Fruit fly (Drosophila melanogaster): Measurements from ENCODE around the gene CG11964.
A peak's percentile ranks its signal among the peaks of the same experiment; 100 is the strongest.

CG11964 gene

DNA sequence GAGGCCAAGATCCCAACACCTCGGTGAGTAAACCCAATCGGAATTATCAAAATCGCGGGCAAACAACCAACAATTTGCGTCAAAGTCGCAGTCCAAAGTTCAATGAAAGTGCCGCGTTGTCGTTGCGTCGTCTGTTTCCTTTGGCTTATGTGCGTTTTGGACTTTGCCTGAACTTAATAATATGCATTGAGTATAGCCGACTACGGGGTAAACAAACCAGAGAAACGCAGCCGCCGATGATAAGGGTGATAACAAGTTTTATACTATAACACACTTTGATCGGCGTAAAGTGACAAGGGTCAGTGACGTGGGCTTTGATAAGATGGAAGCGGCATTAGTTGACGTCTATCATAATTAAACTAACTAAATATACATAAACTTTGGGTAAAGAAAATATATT is 5.1 kb downstream of the CG11964 start:
- TF ChIP-seq sage (GFP tag; optimal IDR thresholded peaks at IDR 0.05) (no peak), rgr (GFP tag; optimal IDR thresholded peaks at IDR 0.05) (no peak), Hnf4 (GFP tag; optimal IDR thresholded peaks at IDR 0.05) (peak; percentile 87), OdsH (GFP tag; optimal IDR thresholded peaks at IDR 0.05) (no peak), Hr78 (GFP tag; optimal IDR thresholded peaks at IDR 0.05) (no peak), Dif (GFP tag; optimal IDR thresholded peaks at IDR 0.05; ENCODE audit: partially characterized antibody) (no peak), Sp1 (GFP tag; optimal IDR thresholded peaks at IDR 0.05) (peak; percentile 2), GATAd (GFP tag; optimal IDR thresholded peaks at IDR 0.05) (no peak), Dfd (GFP tag; optimal IDR thresholded peaks at IDR 0.05) (no peak), jim (GFP tag; optimal IDR thresholded peaks at IDR 0.05) (no peak)

dm6 chr3R:8938494-8939404 is 6.1 kb downstream of the CG11964 start, which contains the start of gene ScsbetaA:
Gene ScsbetaA, plus strand, starts transcription at chr3R:8938724.
- no peak for TF ChIP-seq psq (GFP tag; optimal IDR thresholded peaks at IDR 0.05)
- no peak for TF ChIP-seq woc (GFP tag; optimal IDR thresholded peaks at IDR 0.05)
- TF ChIP-seq Jra (GFP tag; optimal IDR thresholded peaks at IDR 0.05): no peak
- TF ChIP-seq Sp1 (GFP tag; optimal IDR thresholded peaks at IDR 0.05): no peak
- no peak for TF ChIP-seq fru (GFP tag; optimal IDR thresholded peaks at IDR 0.05)
- TF ChIP-seq Hnf4 (GFP tag; optimal IDR thresholded peaks at IDR 0.05): peak; percentile 7
- TF ChIP-seq CG32264 (GFP tag; optimal IDR thresholded peaks at IDR 0.05): no peak
- no peak for TF ChIP-seq N (GFP tag; optimal IDR thresholded peaks at IDR 0.05)
- TF ChIP-seq CrebA (GFP tag; optimal IDR thresholded peaks at IDR 0.05; ENCODE audit: borderline replicate concordance): no peak
- TF ChIP-seq tai (GFP tag; optimal IDR thresholded peaks at IDR 0.05): peak; percentile 32
- no peak for TF ChIP-seq foxo (GFP tag; optimal IDR thresholded peaks at IDR 0.05)
- no peak for TF ChIP-seq dmrt93B (GFP tag; optimal IDR thresholded peaks at IDR 0.05)
- TF ChIP-seq Hr83 (GFP tag; optimal IDR thresholded peaks at IDR 0.05; ENCODE audit: poor library complexity, severe bottlenecking): no peak
- TF ChIP-seq dsf (GFP tag; optimal IDR thresholded peaks at IDR 0.05; ENCODE audit: borderline replicate concordance): no peak
- no peak for TF ChIP-seq Dif (GFP tag; optimal IDR thresholded peaks at IDR 0.05; ENCODE audit: partially characterized antibody)
- TF ChIP-seq lola (GFP tag; optimal IDR thresholded peaks at IDR 0.05): no peak
- TF ChIP-seq usp (GFP tag; optimal IDR thresholded peaks at IDR 0.05): no peak
- peak; percentile 13 for TF ChIP-seq h (GFP tag; optimal IDR thresholded peaks at IDR 0.05)
- TF ChIP-seq dl (GFP tag; optimal IDR thresholded peaks at IDR 0.05; ENCODE audit: insufficient read depth in 1 of 2, partially characterized antibody in 2 of 2): no peak
- TF ChIP-seq Mio (GFP tag; optimal IDR thresholded peaks at IDR 0.05): no peak
- TF ChIP-seq Rel (GFP tag; optimal IDR thresholded peaks at IDR 0.05): no peak
- TF ChIP-seq Rel (tag; optimal IDR thresholded peaks at IDR 0.05): peak; percentile 60
- TF ChIP-seq GATAd (GFP tag; optimal IDR thresholded peaks at IDR 0.05): no peak
- TF ChIP-seq jim (GFP tag; optimal IDR thresholded peaks at IDR 0.05): no peak
- peak; percentile 18 for TF ChIP-seq OdsH (GFP tag; optimal IDR thresholded peaks at IDR 0.05)
- peak; percentile 34 for TF ChIP-seq rgr (GFP tag; optimal IDR thresholded peaks at IDR 0.05)
- peak; percentile 6 for TF ChIP-seq br (GFP tag; optimal IDR thresholded peaks at IDR 0.05)

DNA sequence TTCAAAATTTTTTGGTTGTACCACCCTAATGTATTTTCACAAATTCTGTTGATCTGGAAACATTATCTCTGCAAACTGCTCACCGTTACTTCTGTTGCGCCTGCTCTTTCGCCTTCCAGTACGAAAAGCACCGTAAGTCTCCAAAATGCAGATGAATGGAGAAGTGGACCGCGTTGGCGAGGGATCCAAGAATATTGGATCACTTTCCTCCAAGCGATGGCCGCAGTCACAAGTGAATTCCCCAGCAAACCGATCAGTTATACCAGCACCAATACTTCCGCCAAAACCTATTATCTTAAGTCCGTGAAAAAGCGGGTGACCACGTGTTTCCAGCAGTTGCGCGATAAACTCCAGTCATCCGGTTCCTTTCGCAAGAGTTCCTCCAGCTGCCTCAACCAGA is 9.9 kb downstream of the CG11964 start, which contains the start of gene osk:
TSS of gene osk (plus strand) at position 197 of the 400 bp plus-strand sequence.
- TF ChIP-seq N (GFP tag; optimal IDR thresholded peaks at IDR 0.05) (no peak), OdsH (GFP tag; optimal IDR thresholded peaks at IDR 0.05) (no peak), dsf (GFP tag; optimal IDR thresholded peaks at IDR 0.05; ENCODE audit: borderline replicate concordance) (no peak), brk (GFP tag; optimal IDR thresholded peaks at IDR 0.05) (no peak)

- TF ChIP-seq br (GFP tag; optimal IDR thresholded peaks at IDR 0.05) (peak; percentile 2), Rel (GFP tag; optimal IDR thresholded peaks at IDR 0.05) (no peak), Rel (tag; optimal IDR thresholded peaks at IDR 0.05) (no peak), rgr (GFP tag; optimal IDR thresholded peaks at IDR 0.05) (peak; percentile 7), h (GFP tag; optimal IDR thresholded peaks at IDR 0.05) (peak; percentile 15)
Observed at dm6 chr3R:8932741-8933140, 12.1 kb downstream of the CG11964 start.
